Fruit fly (Drosophila melanogaster): ENCODE results near the gene CG34034.
"Not testable (repeated sequence)": the region's sequence is repeated elsewhere in the genome, so short reads cannot be mapped to it uniquely, and the experiment has no call there.

Gene CG34034

dm6 chr3R:21740766-21741350 is 1.9 kb upstream of the CG34034 start:
- TF ChIP-seq CTCF (optimal IDR thresholded peaks at IDR 0.05) = no peak
- TF ChIP-seq CG8478 (optimal IDR thresholded peaks at IDR 0.05) = no peak

dm6 chr3R:21739750-21740319 is 925 bp upstream of the CG34034 start, which contains the start of gene CG5849:
CG5849 (plus strand) TSS chr3R:21740105.
- TF ChIP-seq CG8478 (optimal IDR thresholded peaks at IDR 0.05) = no peak
- TF ChIP-seq CTCF (optimal IDR thresholded peaks at IDR 0.05) = no peak

dm6 chr3R:21737264-21737663 is 1.6 kb downstream of the CG34034 start, which contains the start of gene CG42870:
CG42870 (minus strand) TSS chr3R:21737364.
- TF ChIP-seq CG8478 (optimal IDR thresholded peaks at IDR 0.05) (no peak), CTCF (optimal IDR thresholded peaks at IDR 0.05) (no peak)

dm6 chr3R:21736749-21737148 is 2.2 kb downstream of the CG34034 start, which contains the start of gene CG42869:
CG42869 (minus strand) TSS chr3R:21736849.
- TF ChIP-seq CG8478 (optimal IDR thresholded peaks at IDR 0.05) (no peak), CTCF (optimal IDR thresholded peaks at IDR 0.05) (no peak)

- not testable (repeated sequence) for TF ChIP-seq CG8478, CTCF (optimal IDR thresholded peaks at IDR 0.05)
Observed at dm6 chr3R:21736196-21736595, 2.7 kb downstream of the CG34034 start, which contains the start of gene Sfp93F. Sfp93F (minus strand) TSS chr3R:21736296.

dm6 chr3R:21732901-21733300 is 6.0 kb downstream of the CG34034 start:
- TF ChIP-seq CG8478 (optimal IDR thresholded peaks at IDR 0.05) (no peak), CTCF (optimal IDR thresholded peaks at IDR 0.05) (no peak)

- TF ChIP-seq CG8478 (optimal IDR thresholded peaks at IDR 0.05) = no peak
- no peak for TF ChIP-seq CTCF (optimal IDR thresholded peaks at IDR 0.05)
Observed at dm6 chr3R:21731682-21732081, 7.2 kb downstream of the CG34034 start.

- TF ChIP-seq CTCF (optimal IDR thresholded peaks at IDR 0.05) (no peak), CG8478 (optimal IDR thresholded peaks at IDR 0.05) (no peak)
Observed at dm6 chr3R:21730955-21731354, 8.0 kb downstream of the CG34034 start.

dm6 chr3R:21726593-21726992 is 12.3 kb downstream of the CG34034 start:
- no peak for TF ChIP-seq CTCF (optimal IDR thresholded peaks at IDR 0.05)
- no peak for TF ChIP-seq CG8478 (optimal IDR thresholded peaks at IDR 0.05)

- TF ChIP-seq CG8478 (optimal IDR thresholded peaks at IDR 0.05) = no peak
- no peak for TF ChIP-seq CTCF (optimal IDR thresholded peaks at IDR 0.05)
Observed at dm6 chr3R:21722457-21722856, 16.5 kb downstream of the CG34034 start.

- TF ChIP-seq CG8478 (optimal IDR thresholded peaks at IDR 0.05) (no peak), CTCF (optimal IDR thresholded peaks at IDR 0.05) (no peak)
Observed at dm6 chr3R:21719934-21720431, 18.9 kb downstream of the CG34034 start.

dm6 chr3R:21719420-21719933 is 19.4 kb downstream of the CG34034 start, which contains the start of gene CG31176:
CG31176 (minus strand) TSS chr3R:21719660.
- TF ChIP-seq CTCF (optimal IDR thresholded peaks at IDR 0.05) (no peak), CG8478 (optimal IDR thresholded peaks at IDR 0.05) (no peak)

dm6 chr3R:21704439-21704838 is 34.5 kb downstream of the CG34034 start:
- TF ChIP-seq CTCF (optimal IDR thresholded peaks at IDR 0.05) = no peak
- no peak for TF ChIP-seq CG8478 (optimal IDR thresholded peaks at IDR 0.05)

dm6 chr3R:21703346-21703745 is 35.6 kb downstream of the CG34034 start:
- TF ChIP-seq CG8478 (optimal IDR thresholded peaks at IDR 0.05) (no peak), CTCF (optimal IDR thresholded peaks at IDR 0.05) (no peak)

- no peak for TF ChIP-seq CG8478 (optimal IDR thresholded peaks at IDR 0.05)
- no peak for TF ChIP-seq CTCF (optimal IDR thresholded peaks at IDR 0.05)
Observed at dm6 chr3R:21701529-21701928, 37.4 kb downstream of the CG34034 start.

- no peak for TF ChIP-seq CTCF (optimal IDR thresholded peaks at IDR 0.05)
- TF ChIP-seq CG8478 (optimal IDR thresholded peaks at IDR 0.05) = no peak
Observed at dm6 chr3R:21700458-21700857, 38.5 kb downstream of the CG34034 start.

Measured in S2 (cell line).